Fruit fly (Drosophila melanogaster) whole organism, embryonic: ENCODE measurements around the gene OS9.

Experiments
- CG30431 ChIP-seq: fragments of 200-800 bp; sonication (Bioruptor generic); optimal IDR thresholded peaks from 2 replicates; lab custom pipeline; 2017; ENCODE audit warnings: missing biosample characterization, missing genetic modification characterization
- CG31388 ChIP-seq: fragments of 200-800 bp; sonication (Bioruptor generic); optimal IDR thresholded peaks from 2 replicates; lab custom pipeline; 2016; ENCODE audit warnings: missing biosample characterization, missing genetic modification characterization
- CG32532 ChIP-seq: fragments of 200-800 bp; sonication (Bioruptor generic); IDR thresholded peaks from 2 replicates; pipeline ENCODE4 v1.3.6; 2022; ENCODE audit warnings: missing biosample characterization, missing genetic modification characterization
- Dip2 ChIP-seq: fragments of 200-800 bp; sonication (Bioruptor generic); IDR thresholded peaks from 2 replicates; pipeline ENCODE4 v1.3.6; 2022; ENCODE audit warnings: missing biosample characterization, missing genetic modification characterization
- H15 ChIP-seq: fragments of 200-800 bp; sonication (Bioruptor generic); IDR thresholded peaks from 3 replicates; pipeline ENCODE4 v1.3.6; 2022; ENCODE audit warnings: missing biosample characterization, missing genetic modification characterization
- bsh ChIP-seq, 2 experiments: fragments of 200-800 bp; sonication (Bioruptor generic); optimal IDR thresholded peaks; 2 replicates each; lab custom pipeline; 2017 to 2018; ENCODE audit warnings: mild to moderate bottlenecking in 2 of 2, missing biosample characterization in 2 of 2, missing genetic modification characterization in 2 of 2, moderate library complexity in 1 of 2
- fd96Cb ChIP-seq: fragments of 200-800 bp; sonication (Bioruptor generic); optimal IDR thresholded peaks from 2 replicates; lab custom pipeline; 2018; ENCODE audit warnings: missing biosample characterization, mild to moderate bottlenecking, missing genetic modification characterization, moderate library complexity

- TF ChIP-seq CG31388 (GFP tag; lab: Kevin White, UChicago) (no peak), CG32532 (GFP tag; lab: Robert Waterston, UW) (no peak), CG30431 (GFP tag; lab: Kevin White, UChicago) (no peak), bsh (GFP tag; optimal IDR thresholded peaks at IDR 0.05; lab: Kevin White, UChicago) (peak in 1 of 2 experiments; percentile 13), Dip2 (no peak), fd96Cb (tag; lab: Kevin White, UChicago) (no peak), H15 (GFP tag; lab: Robert Waterston, UW) (no peak)
Measured at dm6 chr2L:19949600-19949999, 16.7 kb downstream of the OS9 start.
